Fruit fly (Drosophila melanogaster) whole organism, adult: Measurements from ENCODE around the gene ALiX.

ENCODE experiments used
- CG11617 ChIP-seq: fragments of 200-800 bp; sonication (Bioruptor generic); optimal IDR thresholded peaks from 2 replicates; lab custom pipeline; 2017; ENCODE audit warnings: mild to moderate bottlenecking, missing biosample characterization, missing genetic modification reagents, missing genetic modification characterization
- CG12768 ChIP-seq: fragments of 200-800 bp; sonication (Bioruptor generic); optimal IDR thresholded peaks from 2 replicates; lab custom pipeline; 2017; ENCODE audit warnings: missing biosample characterization, missing genetic modification characterization, mild to moderate bottlenecking, moderate library complexity, missing genetic modification reagents
- CG14711 ChIP-seq: fragments of 200-800 bp; sonication (Bioruptor generic); optimal IDR thresholded peaks from 2 replicates; lab custom pipeline; 2018; ENCODE audit warnings: missing biosample characterization, mild to moderate bottlenecking, missing genetic modification characterization, moderate library complexity
- CG1620 ChIP-seq: fragments of 200-800 bp; sonication (Bioruptor generic); optimal IDR thresholded peaks from 2 replicates; lab custom pipeline; 2016; ENCODE audit warnings: missing biosample characterization, missing genetic modification characterization
- CG33017 ChIP-seq: fragments of 200-800 bp; sonication (Bioruptor generic); optimal IDR thresholded peaks from 2 replicates; lab custom pipeline; 2018; ENCODE audit warnings: missing biosample characterization, mild to moderate bottlenecking, missing genetic modification characterization, moderate library complexity
- CG5204 ChIP-seq: fragments of 200-800 bp; sonication (Bioruptor generic); optimal IDR thresholded peaks from 2 replicates; lab custom pipeline; 2016; ENCODE audit warnings: missing biosample characterization, missing genetic modification characterization
- CG7045 ChIP-seq: fragments of 200-800 bp; sonication (Bioruptor generic); optimal IDR thresholded peaks from 2 replicates; lab custom pipeline; 2017; ENCODE audit warnings: missing biosample characterization, mild to moderate bottlenecking, missing genetic modification characterization
- CG7101 ChIP-seq: fragments of 200-800 bp; sonication (Bioruptor generic); optimal IDR thresholded peaks from 2 replicates; lab custom pipeline; 2018; ENCODE audit warnings: missing biosample characterization, mild to moderate bottlenecking, missing genetic modification characterization, moderate library complexity
- Clk ChIP-seq: fragments of 200-800 bp; sonication (Bioruptor generic); optimal IDR thresholded peaks from 2 replicates; lab custom pipeline; 2017; ENCODE audit warnings: missing biosample characterization, missing genetic modification characterization
- Crg-1 ChIP-seq: fragments of 200-800 bp; sonication (Bioruptor generic); optimal IDR thresholded peaks from 2 replicates; lab custom pipeline; 2016; ENCODE audit warnings: missing biosample characterization, missing genetic modification characterization
- Hr96 ChIP-seq: fragments of 200-800 bp; sonication (Bioruptor generic); optimal IDR thresholded peaks from 2 replicates; lab custom pipeline; 2016; ENCODE audit warnings: missing biosample characterization, missing genetic modification characterization
- Mnt ChIP-seq: fragments of 200-800 bp; sonication (Bioruptor generic); optimal IDR thresholded peaks from 2 replicates; lab custom pipeline; 2016; ENCODE audit warnings: missing biosample characterization, mild to moderate bottlenecking, missing genetic modification characterization
- bab1 ChIP-seq: fragments of 200-800 bp; sonication (Bioruptor generic); optimal IDR thresholded peaks from 3 replicates; lab custom pipeline; 2019; ENCODE audit warnings: missing biosample characterization, mild to moderate bottlenecking, missing genetic modification characterization, moderate library complexity
- cic ChIP-seq: fragments of 200-800 bp; sonication (Bioruptor generic); optimal IDR thresholded peaks from 2 replicates; lab custom pipeline; 2017; ENCODE audit warnings: missing biosample characterization, mild to moderate bottlenecking, missing genetic modification characterization, moderate library complexity
- cnc ChIP-seq, 2 experiments: fragments of >200 bp; optimal IDR thresholded peaks; 2 replicates each; lab custom pipeline; 2017
- kay ChIP-seq: fragments of 200-800 bp; sonication (Bioruptor generic); peaks from one replicate; lab custom pipeline; 2016; ENCODE audit warnings: missing biosample characterization, missing genetic modification characterization, borderline replicate concordance
- ovo ChIP-seq: fragments of 200-800 bp; sonication (Bioruptor generic); optimal IDR thresholded peaks from 2 replicates; lab custom pipeline; 2016; ENCODE audit warnings: missing biosample characterization, missing genetic modification characterization
- pad ChIP-seq: fragments of 200-800 bp; sonication (Bioruptor generic); optimal IDR thresholded peaks from 3 replicates; lab custom pipeline; 2017; ENCODE audit warnings: missing biosample characterization, missing genetic modification characterization, mild to moderate bottlenecking, moderate library complexity, missing genetic modification reagents
- tj ChIP-seq: fragments of 200-800 bp; sonication (Bioruptor generic); optimal IDR thresholded peaks from 3 replicates; lab custom pipeline; 2017; ENCODE audit warnings: missing biosample characterization, mild to moderate bottlenecking, missing genetic modification characterization, moderate library complexity
- toe ChIP-seq: fragments of 200-800 bp; sonication (Bioruptor generic); optimal IDR thresholded peaks from 2 replicates; lab custom pipeline; 2016; ENCODE audit warnings: missing biosample characterization, missing genetic modification characterization

ALiX gene

dm6 chr3R:27699540-27700228 lies at the start of gene ALiX:
ALiX (minus strand) TSS chr3R:27700110.
- TF ChIP-seq toe (no peak), pad (GFP tag; lab: Kevin White, UChicago) (peak; percentile 99)

dm6 chr3R:27740692-27741091 lies 40.8 kb upstream of the ALiX start:
- TF ChIP-seq CG11617 (GFP tag; lab: Kevin White, UChicago) (no peak), ovo (GFP tag; lab: Kevin White, UChicago) (no peak), CG7045 (GFP tag; lab: Kevin White, UChicago) (no peak), CG1620 (GFP tag; lab: Kevin White, UChicago) (no peak), CG7101 (tag; lab: Kevin White, UChicago) (no peak), pad (GFP tag; lab: Kevin White, UChicago) (no peak), CG33017 (tag; lab: Kevin White, UChicago) (no peak), CG14711 (tag; lab: Kevin White, UChicago) (no peak), Hr96 (GFP tag; lab: Kevin White, UChicago) (no peak), CG12768 (GFP tag; lab: Kevin White, UChicago) (no peak), Mnt (no peak), CG5204 (no peak), cic (GFP tag; lab: Kevin White, UChicago) (no peak)

dm6 chr3R:27739999-27740398 lies 40.1 kb upstream of the ALiX start:
- TF ChIP-seq CG12768 (GFP tag; lab: Kevin White, UChicago) (no peak), CG14711 (tag; lab: Kevin White, UChicago) (no peak), tj (GFP tag; lab: Kevin White, UChicago) (no peak), Clk (GFP tag; lab: Kevin White, UChicago) (no peak), kay (no peak), Hr96 (GFP tag; lab: Kevin White, UChicago) (no peak), Crg-1 (GFP tag; lab: Kevin White, UChicago) (no peak), cnc (optimal IDR thresholded peaks at IDR 0.05; lab: Kevin White, UChicago) (no peak), CG5204 (no peak), pad (GFP tag; lab: Kevin White, UChicago) (no peak), ovo (GFP tag; lab: Kevin White, UChicago) (no peak), CG7045 (GFP tag; lab: Kevin White, UChicago) (no peak), toe (no peak), bab1 (GFP tag; lab: Kevin White, UChicago) (no peak), Mnt (no peak), CG7101 (tag; lab: Kevin White, UChicago) (no peak)

dm6 chr3R:27738287-27738686 lies 38.4 kb upstream of the ALiX start:
- TF ChIP-seq Mnt (no peak), cnc (optimal IDR thresholded peaks at IDR 0.05; lab: Kevin White, UChicago) (no peak), bab1 (GFP tag; lab: Kevin White, UChicago) (no peak), toe (no peak), CG5204 (no peak), CG12768 (GFP tag; lab: Kevin White, UChicago) (no peak), ovo (GFP tag; lab: Kevin White, UChicago) (no peak), pad (GFP tag; lab: Kevin White, UChicago) (no peak), cic (GFP tag; lab: Kevin White, UChicago) (no peak), Crg-1 (GFP tag; lab: Kevin White, UChicago) (no peak), Clk (GFP tag; lab: Kevin White, UChicago) (no peak), CG1620 (GFP tag; lab: Kevin White, UChicago) (no peak), CG7101 (tag; lab: Kevin White, UChicago) (no peak), CG11617 (GFP tag; lab: Kevin White, UChicago) (no peak), Hr96 (GFP tag; lab: Kevin White, UChicago) (no peak), CG33017 (tag; lab: Kevin White, UChicago) (no peak), tj (GFP tag; lab: Kevin White, UChicago) (no peak), CG7045 (GFP tag; lab: Kevin White, UChicago) (no peak), kay (no peak), CG14711 (tag; lab: Kevin White, UChicago) (no peak)

- no peak for TF ChIP-seq Crg-1 (GFP tag; lab: Kevin White, UChicago)
- no peak for TF ChIP-seq CG1620 (GFP tag; lab: Kevin White, UChicago)
- TF ChIP-seq CG7101 (tag; lab: Kevin White, UChicago) = no peak
- TF ChIP-seq CG12768 (GFP tag; lab: Kevin White, UChicago) = no peak
- TF ChIP-seq cnc (optimal IDR thresholded peaks at IDR 0.05; lab: Kevin White, UChicago) = no peak
- TF ChIP-seq CG14711 (tag; lab: Kevin White, UChicago) = no peak
- TF ChIP-seq ovo (GFP tag; lab: Kevin White, UChicago) = no peak
These were observed 37.1 kb upstream of the ALiX start for dm6 chr3R:27737038-27737437.

- no peak for TF ChIP-seq tj (GFP tag; lab: Kevin White, UChicago)
These were observed 36.6 kb upstream of the ALiX start, which contains the start of gene Ets98B for dm6 chr3R:27736367-27737005. Ets98B (plus strand) TSS chr3R:27736538.
